Fruit fly (Drosophila melanogaster) whole organism, embryonic: ENCODE measurements around the gene Hmr.

ENCODE experiments used
- Ada2b ChIP-seq: fragments of 200-800 bp; sonication (Bioruptor generic); IDR thresholded peaks from 2 replicates; pipeline ENCODE4 v1.3.6; 2022; ENCODE audit warnings: missing biosample characterization, missing genetic modification characterization
- B-H1 ChIP-seq: fragments of 200-800 bp; sonication (Bioruptor generic); IDR thresholded peaks from 3 replicates; pipeline ENCODE4 v1.3.6; 2022; ENCODE audit warnings: missing biosample characterization, missing genetic modification characterization
- BEAF-32 ChIP-seq: fragments of 200-800 bp; sonication (Bioruptor generic); optimal IDR thresholded peaks from 3 replicates; lab custom pipeline; 2017; ENCODE audit warnings: missing biosample characterization, missing genetic modification characterization, mild to moderate bottlenecking, moderate library complexity, missing genetic modification reagents
- C15 ChIP-seq: fragments of 200-800 bp; sonication (Bioruptor generic); IDR thresholded peaks from 3 replicates; pipeline ENCODE4 v1.3.6; 2022; ENCODE audit warnings: missing biosample characterization, missing genetic modification characterization
- CG12299 ChIP-seq: fragments of 200-800 bp; sonication (Bioruptor generic); optimal IDR thresholded peaks from 2 replicates; lab custom pipeline; 2018; ENCODE audit warnings: missing biosample characterization, mild to moderate bottlenecking, missing genetic modification characterization
- CG1233 ChIP-seq: fragments of 200-800 bp; sonication (Bioruptor generic); optimal IDR thresholded peaks from 4 replicates; lab custom pipeline; 2018; ENCODE audit warnings: missing biosample characterization, mild to moderate bottlenecking, missing genetic modification characterization
- CG12942 ChIP-seq: fragments of 200-800 bp; sonication (Bioruptor generic); optimal IDR thresholded peaks from 3 replicates; lab custom pipeline; 2016; ENCODE audit warnings: missing biosample characterization, missing genetic modification characterization
- CG1647 ChIP-seq: fragments of 200-800 bp; sonication (Bioruptor generic); optimal IDR thresholded peaks from 3 replicates; lab custom pipeline; 2016; ENCODE audit warnings: missing biosample characterization, missing genetic modification characterization
- CG16779 ChIP-seq: fragments of 200-800 bp; sonication (Bioruptor generic); IDR thresholded peaks from 2 replicates; pipeline ENCODE4 v1.3.6; 2022; ENCODE audit warnings: missing biosample characterization, missing genetic modification characterization
- CG16863 ChIP-seq: fragments of 200-800 bp; sonication (Bioruptor generic); optimal IDR thresholded peaks from 3 replicates; lab custom pipeline; 2016; ENCODE audit warnings: missing biosample characterization, missing genetic modification characterization
- CG17359 ChIP-seq: fragments of 200-800 bp; sonication (Bioruptor generic); optimal IDR thresholded peaks from 3 replicates; lab custom pipeline; 2018; ENCODE audit warnings: missing biosample characterization, mild to moderate bottlenecking, missing genetic modification characterization, moderate library complexity
- CG18476 ChIP-seq: fragments of 200-800 bp; sonication (Bioruptor generic); optimal IDR thresholded peaks from 2 replicates; lab custom pipeline; 2016; ENCODE audit warnings: missing biosample characterization, mild to moderate bottlenecking, missing genetic modification characterization
- CG2678 ChIP-seq: fragments of 200-800 bp; sonication (Bioruptor generic); optimal IDR thresholded peaks from 3 replicates; lab custom pipeline; 2019; ENCODE audit warnings: missing biosample characterization, mild to moderate bottlenecking, missing genetic modification characterization, moderate library complexity
- CG30020 ChIP-seq: fragments of 200-800 bp; optimal IDR thresholded peaks from 2 replicates; lab custom pipeline; 2019; ENCODE audit warnings: missing biosample characterization, mild to moderate bottlenecking, missing genetic modification characterization, moderate library complexity
- CG33213 ChIP-seq: fragments of 200-800 bp; sonication (Bioruptor generic); optimal IDR thresholded peaks from 3 replicates; lab custom pipeline; 2016; ENCODE audit warnings: missing biosample characterization, missing genetic modification characterization
- CG33557 ChIP-seq: fragments of 200-800 bp; sonication (Bioruptor generic); optimal IDR thresholded peaks from 2 replicates; lab custom pipeline; 2019; ENCODE audit warnings: missing biosample characterization, mild to moderate bottlenecking, missing genetic modification characterization, moderate library complexity
- CG34376 ChIP-seq: fragments of 200-800 bp; sonication (Bioruptor generic); optimal IDR thresholded peaks from 2 replicates; lab custom pipeline; 2018; ENCODE audit warnings: missing biosample characterization, mild to moderate bottlenecking, missing genetic modification characterization
- CG4282 ChIP-seq: fragments of 200-800 bp; sonication (Bioruptor generic); optimal IDR thresholded peaks from 2 replicates; lab custom pipeline; 2016; ENCODE audit warnings: missing biosample characterization, missing genetic modification characterization
- CG7372 ChIP-seq: fragments of 200-800 bp; sonication (Bioruptor generic); IDR thresholded peaks from 2 replicates; pipeline ENCODE4 v1.3.6; 2022; ENCODE audit warnings: missing biosample characterization, missing genetic modification characterization
- CG7556 ChIP-seq: fragments of 200-800 bp; sonication (Bioruptor generic); optimal IDR thresholded peaks from 2 replicates; lab custom pipeline; 2017; ENCODE audit warnings: missing biosample characterization, mild to moderate bottlenecking, missing genetic modification characterization
- CG9876 ChIP-seq: fragments of 200-800 bp; sonication (Bioruptor generic); optimal IDR thresholded peaks from 2 replicates; lab custom pipeline; 2016; ENCODE audit warnings: missing biosample characterization, missing genetic modification characterization
- CrebB ChIP-seq: fragments of 200-800 bp; sonication (Bioruptor generic); optimal IDR thresholded peaks from 3 replicates; lab custom pipeline; 2018; ENCODE audit warnings: missing biosample characterization, mild to moderate bottlenecking, missing genetic modification characterization
- H2.0 ChIP-seq: fragments of 200-800 bp; sonication (Bioruptor generic); IDR thresholded peaks from 2 replicates; pipeline ENCODE4 v1.3.6; 2022; ENCODE audit warnings: missing biosample characterization, missing genetic modification characterization
- HLHmδ ChIP-seq: fragments of 200-800 bp; sonication (Bioruptor generic); optimal IDR thresholded peaks from 2 replicates; lab custom pipeline; 2018; ENCODE audit warnings: missing biosample characterization, mild to moderate bottlenecking, missing genetic modification characterization, moderate library complexity
- MESR4 ChIP-seq: fragments of 200-800 bp; sonication (Bioruptor generic); optimal IDR thresholded peaks from 2 replicates; lab custom pipeline; 2018; ENCODE audit warnings: missing biosample characterization, mild to moderate bottlenecking, missing genetic modification characterization, moderate library complexity
- Oaz ChIP-seq: fragments of 200-800 bp; sonication (Bioruptor generic); IDR thresholded peaks from 2 replicates; pipeline ENCODE4 v1.3.6; 2022; ENCODE audit warnings: missing biosample characterization, missing genetic modification characterization
- Ravus ChIP-seq: fragments of 200-800 bp; sonication (Bioruptor generic); IDR thresholded peaks from 2 replicates; pipeline ENCODE4 v1.3.6; 2022; ENCODE audit warnings: missing biosample characterization, missing genetic modification characterization
- TFAM ChIP-seq: fragments of 200-800 bp; sonication (Bioruptor generic); optimal IDR thresholded peaks from 2 replicates; lab custom pipeline; 2017; ENCODE audit warnings: missing biosample characterization, missing genetic modification characterization, inconsistent platforms
- Tbp ChIP-seq: fragments of >200 bp; optimal IDR thresholded peaks from 2 replicates; lab custom pipeline; 2018; ENCODE audit warnings: missing biosample characterization, missing genetic modification characterization
- Trl ChIP-seq, 3 experiments: fragments of >200 bp in 2 of 3; fragments of 200-800 bp in 1 of 3; sonication (Bioruptor generic) in 1 of 3; optimal IDR thresholded peaks; 2 replicates in 1 of 3; 3 replicates in 2 of 3; lab custom pipeline; 2016 to 2017; ENCODE audit warnings: missing biosample characterization in 1 of 3, missing genetic modification characterization in 1 of 3
- ab ChIP-seq: fragments of 200-800 bp; sonication (Bioruptor generic); optimal IDR thresholded peaks from 2 replicates; lab custom pipeline; 2016; ENCODE audit warnings: missing biosample characterization, missing genetic modification characterization
- chn ChIP-seq: fragments of 200-800 bp; sonication (Bioruptor generic); optimal IDR thresholded peaks from 2 replicates; lab custom pipeline; 2016; ENCODE audit warnings: missing biosample characterization, missing genetic modification characterization
- corto ChIP-seq: fragments of 200-800 bp; sonication (Bioruptor generic); optimal IDR thresholded peaks from 2 replicates; lab custom pipeline; 2016; ENCODE audit warnings: missing biosample characterization, mild to moderate bottlenecking, missing genetic modification characterization, moderate library complexity
- exex ChIP-seq: fragments of 200-800 bp; sonication (Bioruptor generic); optimal IDR thresholded peaks from 4 replicates; lab custom pipeline; 2018; ENCODE audit warnings: missing biosample characterization, mild to moderate bottlenecking, missing genetic modification characterization, moderate library complexity
- ftz-f1 ChIP-seq: fragments of 200-800 bp; sonication (Bioruptor generic); optimal IDR thresholded peaks from 2 replicates; lab custom pipeline; 2016; ENCODE audit warnings: missing biosample characterization, missing genetic modification characterization
- grau ChIP-seq: fragments of 200-800 bp; optimal IDR thresholded peaks from 3 replicates; lab custom pipeline; 2019; ENCODE audit warnings: missing biosample characterization, mild to moderate bottlenecking, missing genetic modification characterization, moderate library complexity
- gsb ChIP-seq: fragments of 200-800 bp; sonication (Bioruptor generic); IDR thresholded peaks from 2 replicates; pipeline ENCODE4 v1.3.6; 2022; ENCODE audit warnings: missing biosample characterization, missing genetic modification characterization
- gt ChIP-seq: fragments of 200-800 bp; sonication (Bioruptor generic); IDR thresholded peaks from 2 replicates; pipeline ENCODE4 v1.3.6; 2022; ENCODE audit warnings: missing biosample characterization, missing genetic modification characterization
- h ChIP-seq: fragments of >200 bp; optimal IDR thresholded peaks from 2 replicates; lab custom pipeline; 2017
- knrl ChIP-seq: fragments of 200-800 bp; sonication (Bioruptor generic); IDR thresholded peaks from 3 replicates; pipeline ENCODE4 v1.3.6; 2022; ENCODE audit warnings: missing biosample characterization, missing genetic modification characterization; ENCODE audit not compliant: partially characterized antibody
- mirr ChIP-seq: fragments of 200-800 bp; sonication (Bioruptor generic); optimal IDR thresholded peaks from 3 replicates; lab custom pipeline; 2018; ENCODE audit warnings: missing biosample characterization, mild to moderate bottlenecking, missing genetic modification characterization
- onecut ChIP-seq: fragments of 200-800 bp; sonication (Bioruptor generic); IDR thresholded peaks from 2 replicates; pipeline ENCODE4 v1.3.6; 2022; ENCODE audit warnings: missing biosample characterization, missing genetic modification characterization
- pb ChIP-seq: fragments of 200-800 bp; sonication (Bioruptor generic); optimal IDR thresholded peaks from 3 replicates; lab custom pipeline; 2016; ENCODE audit warnings: missing biosample characterization, missing genetic modification characterization
- sens-2 ChIP-seq: fragments of 200-800 bp; sonication (Bioruptor generic); IDR thresholded peaks from 2 replicates; pipeline ENCODE4 v1.3.6; 2022; ENCODE audit warnings: missing biosample characterization, missing genetic modification characterization
- sim ChIP-seq: fragments of 200-800 bp; sonication (Bioruptor generic); IDR thresholded peaks from 2 replicates; pipeline ENCODE4 v1.3.6; 2022; ENCODE audit warnings: missing biosample characterization, missing genetic modification characterization
- so ChIP-seq: fragments of 200-800 bp; sonication (Bioruptor generic); IDR thresholded peaks from 3 replicates; pipeline ENCODE4 v1.3.6; 2022; ENCODE audit warnings: missing biosample characterization, missing genetic modification characterization
- stwl ChIP-seq: fragments of 200-800 bp; sonication (Bioruptor generic); optimal IDR thresholded peaks from 3 replicates; lab custom pipeline; 2018; ENCODE audit warnings: missing biosample characterization, mild to moderate bottlenecking, missing genetic modification characterization, moderate library complexity
- tio ChIP-seq: fragments of 200-800 bp; sonication (Bioruptor generic); optimal IDR thresholded peaks from 2 replicates; lab custom pipeline; 2017; ENCODE audit warnings: missing biosample characterization, missing genetic modification characterization, inconsistent platforms
- ttk ChIP-seq: fragments of 200-800 bp; sonication (Bioruptor generic); IDR thresholded peaks from 2 replicates; pipeline ENCODE4 v2.1.2; 2022; ENCODE audit warnings: missing biosample characterization, missing genetic modification characterization
- vvl ChIP-seq: fragments of 200-800 bp; sonication (Bioruptor generic); IDR thresholded peaks from 2 replicates; pipeline ENCODE4 v1.3.6; 2022; ENCODE audit warnings: missing biosample characterization, missing genetic modification characterization
- wor ChIP-seq: fragments of 200-800 bp; sonication (Bioruptor generic); IDR thresholded peaks from 2 replicates; pipeline ENCODE4 v1.3.6; 2022; ENCODE audit warnings: missing biosample characterization, missing genetic modification characterization
- zen ChIP-seq: fragments of 200-800 bp; sonication (Bioruptor generic); optimal IDR thresholded peaks from 3 replicates; lab custom pipeline; 2018; ENCODE audit warnings: missing biosample characterization, mild to moderate bottlenecking, missing genetic modification characterization, moderate library complexity

Hmr gene

dm6 chrX:10573554-10573953 lies 22.1 kb downstream of the Hmr start (continued):
- no peak for TF ChIP-seq exex
- TF ChIP-seq CG2678: peak; percentile 71
- no peak for TF ChIP-seq CG9876
- peak; percentile 70 for TF ChIP-seq CG17359 (tag; lab: Kevin White, UChicago)
- no peak for TF ChIP-seq mirr
- no peak for TF ChIP-seq CG4282 (GFP tag; lab: Kevin White, UChicago)
- TF ChIP-seq Ada2b (GFP tag; lab: Robert Waterston, UW): peak; percentile 75
- no peak for TF ChIP-seq CG16779
- no peak for TF ChIP-seq Trl (optimal IDR thresholded peaks at IDR 0.05; lab: Kevin White, UChicago)
- no peak for TF ChIP-seq Trl (GFP tag; optimal IDR thresholded peaks at IDR 0.05; lab: Kevin White, UChicago)
- TF ChIP-seq CG12299 (tag; lab: Kevin White, UChicago): peak; percentile 15
- TF ChIP-seq chn (GFP tag; lab: Kevin White, UChicago): no peak
- TF ChIP-seq wor (GFP tag; lab: Robert Waterston, UW): 0 out of 2 replicates have a peak, but pooled peaks have one; percentile 34
- TF ChIP-seq ftz-f1 (GFP tag; lab: Kevin White, UChicago): no peak
- no peak for TF ChIP-seq sens-2 (GFP tag; lab: Robert Waterston, UW)
- no peak for TF ChIP-seq CG33213 (GFP tag; lab: Kevin White, UChicago)
- TF ChIP-seq Tbp (GFP tag; lab: Kevin White, UChicago): no peak
- peak; percentile 64 for TF ChIP-seq grau (tag; lab: Kevin White, UChicago)
- TF ChIP-seq gt: no peak
- no peak for TF ChIP-seq CG7372 (GFP tag; lab: Robert Waterston, UW)
- no peak for TF ChIP-seq zen (tag; lab: Kevin White, UChicago)
- TF ChIP-seq knrl (GFP tag; lab: Robert Waterston, UW): no peak
- TF ChIP-seq tio (GFP tag; lab: Kevin White, UChicago): peak; percentile 7
- no peak for TF ChIP-seq C15 (GFP tag; lab: Robert Waterston, UW)
- TF ChIP-seq MESR4: no peak
- TF ChIP-seq ttk (GFP tag; lab: Robert Waterston, UW): peak; percentile 42; the same call in 1 of the 2 replicates
- no peak for TF ChIP-seq BEAF-32 (GFP tag; lab: Kevin White, UChicago)
- 0 out of 2 replicates have a peak, but pooled peaks have one; percentile 35 for TF ChIP-seq gsb (GFP tag; lab: Robert Waterston, UW)
- peak; percentile 4; the same call in 1 of the 2 replicates for TF ChIP-seq Ravus (GFP tag; lab: Robert Waterston, UW)
- no peak for TF ChIP-seq pb
- TF ChIP-seq CG1647 (GFP tag; lab: Kevin White, UChicago): no peak
- TF ChIP-seq HLHmδ (GFP tag; lab: Kevin White, UChicago): no peak
- 0 out of 3 replicates have a peak, but pooled peaks have one; percentile 17 for TF ChIP-seq so (GFP tag; lab: Robert Waterston, UW)
- no peak for TF ChIP-seq CG34376 (GFP tag; lab: Kevin White, UChicago)
- TF ChIP-seq CG30020 (tag; lab: Kevin White, UChicago): no peak
- TF ChIP-seq B-H1 (GFP tag; lab: Robert Waterston, UW): no peak; the same call in 2 of the 3 replicates
- TF ChIP-seq vvl (GFP tag; lab: Robert Waterston, UW): peak; percentile 80
- TF ChIP-seq CG33557 (GFP tag; lab: Kevin White, UChicago): no peak
- TF ChIP-seq onecut (GFP tag; lab: Robert Waterston, UW): 0 out of 2 replicates have a peak, but pooled peaks have one; percentile 27
- TF ChIP-seq CrebB: no peak
- no peak for TF ChIP-seq CG1233 (GFP tag; lab: Kevin White, UChicago)
- TF ChIP-seq TFAM (GFP tag; lab: Kevin White, UChicago): no peak
- no peak for TF ChIP-seq sim
- TF ChIP-seq h (lab: Kevin White, UChicago): no peak
- TF ChIP-seq CG7556 (GFP tag; lab: Kevin White, UChicago): peak; percentile 70
- no peak for TF ChIP-seq Oaz (GFP tag; lab: Robert Waterston, UW)
- peak; percentile 47 for TF ChIP-seq H2.0 (GFP tag; lab: Robert Waterston, UW)
- TF ChIP-seq CG18476: no peak
- peak; percentile 2 for TF ChIP-seq CG12942 (GFP tag; lab: Kevin White, UChicago)
- no peak for TF ChIP-seq CG16863 (GFP tag; lab: Kevin White, UChicago)
- TF ChIP-seq corto (GFP tag; lab: Kevin White, UChicago): no peak
- no peak for TF ChIP-seq stwl (tag; lab: Kevin White, UChicago)
- no peak for TF ChIP-seq ab (GFP tag; lab: Kevin White, UChicago)
